Worm (Caenorhabditis elegans) whole organism, L1 larva: ENCODE data around the gene fbxa-74.
A peak's percentile ranks its signal among the peaks of the same experiment; 100 is the strongest.

Experiments
- C04F5.9 ChIP-seq: sonication (generic microtip); optimal IDR thresholded peaks from 2 replicates; lab custom pipeline; 2016; ENCODE audit warnings: missing genetic modification characterization, missing compliant biosample characterization
- C34B4.2 ChIP-seq: sonication (generic microtip); optimal IDR thresholded peaks from 2 replicates; lab custom pipeline; 2017; ENCODE audit warnings: mild to moderate bottlenecking, missing genetic modification characterization, missing compliant biosample characterization
- ceh-63 ChIP-seq: fragments of 200-800 bp; sonication (Bioruptor generic); optimal IDR thresholded peaks from 2 replicates; lab custom pipeline; 2018; ENCODE audit warnings: mild to moderate bottlenecking, missing genetic modification characterization, missing compliant biosample characterization
- ceh-88 ChIP-seq: fragments of 200-800 bp; sonication (Bioruptor generic); IDR thresholded peaks from 2 replicates; pipeline ENCODE4 v1.3.6; 2022; ENCODE audit warnings: missing genetic modification characterization, missing compliant biosample characterization
- ceh-90 ChIP-seq: sonication (generic microtip); optimal IDR thresholded peaks from 2 replicates; lab custom pipeline; 2016; ENCODE audit warnings: missing genetic modification characterization, missing compliant biosample characterization
- dpl-1 ChIP-seq, 3 experiments: fragments of 150-350 bp in 2 of 3; sonication (generic microtip) in 1 of 3; optimal IDR thresholded peaks; 2 replicates each; lab custom pipeline; 2014 to 2017; ENCODE audit warnings: missing biosample characterization in 3 of 3, missing genetic modification characterization in 3 of 3, missing genetic modification reagents in 3 of 3
- efl-1 ChIP-seq, 4 experiments: fragments of 150-350 bp; optimal IDR thresholded peaks in 3 of 4; peaks in 1 of 4; 1 replicate in 1 of 4; 2 replicates in 3 of 4; lab custom pipeline; 2014; ENCODE audit warnings: missing biosample characterization in 2 of 4, missing genetic modification characterization in 2 of 4, missing genetic modification reagents in 2 of 4
- egl-13 ChIP-seq: sonication (generic microtip); optimal IDR thresholded peaks from 2 replicates; lab custom pipeline; 2016; ENCODE audit warnings: missing genotype, missing genetic modification reagents, missing genetic modification characterization, missing compliant biosample characterization
- elt-2 ChIP-seq: sonication (generic microtip); optimal IDR thresholded peaks from 2 replicates; lab custom pipeline; 2016; ENCODE audit warnings: missing genetic modification characterization, mild to moderate bottlenecking, inconsistent platforms, missing compliant biosample characterization, missing genetic modification reagents
- elt-3 ChIP-seq, 6 experiments: fragments of 150-350 bp in 1 of 6; sonication (generic microtip); optimal IDR thresholded peaks; 2 replicates each; lab custom pipeline; 2017 to 2018; ENCODE audit warnings: missing biosample characterization in 6 of 6, missing genetic modification characterization in 6 of 6, inconsistent platforms in 1 of 6
- grh-1 ChIP-seq: fragments of 200-800 bp; sonication (Bioruptor generic); IDR thresholded peaks from 2 replicates; pipeline ENCODE4 v1.3.6; 2022; ENCODE audit warnings: missing genetic modification reagents, missing genetic modification characterization, missing compliant biosample characterization
- hlh-17 ChIP-seq: fragments of 200-800 bp; sonication (Bioruptor generic); optimal IDR thresholded peaks from 2 replicates; lab custom pipeline; 2018; ENCODE audit warnings: missing genetic modification characterization, mild to moderate bottlenecking, missing compliant biosample characterization, moderate library complexity, borderline replicate concordance
- hpl-2 ChIP-seq: fragments of 150-350 bp; optimal IDR thresholded peaks from 2 replicates; lab custom pipeline; 2014; ENCODE audit warnings: missing biosample characterization, missing genetic modification reagents, missing genetic modification characterization
- irx-1 ChIP-seq: sonication (generic microtip); optimal IDR thresholded peaks from 2 replicates; lab custom pipeline; 2016; ENCODE audit warnings: missing genetic modification characterization, missing compliant biosample characterization
- lin-39 ChIP-seq: fragments of 150-350 bp; optimal IDR thresholded peaks from 2 replicates; lab custom pipeline; 2014; ENCODE audit warnings: missing biosample characterization, missing genetic modification reagents, missing genetic modification characterization
- mab-9 ChIP-seq: fragments of 200-800 bp; sonication (Bioruptor generic); IDR thresholded peaks from 2 replicates; pipeline ENCODE4 v1.3.6; 2022; ENCODE audit warnings: missing genetic modification reagents, missing genetic modification characterization, missing compliant biosample characterization
- nhr-12 ChIP-seq: sonication (generic microtip); optimal IDR thresholded peaks from 2 replicates; lab custom pipeline; 2017; ENCODE audit warnings: missing biosample characterization, missing genetic modification characterization
- nhr-28 ChIP-seq: fragments of 150-350 bp; optimal IDR thresholded peaks from 2 replicates; lab custom pipeline; 2014; ENCODE audit warnings: missing biosample characterization, missing genetic modification characterization
- nhr-90 ChIP-seq: sonication (generic microtip); optimal IDR thresholded peaks from 2 replicates; lab custom pipeline; 2016; ENCODE audit warnings: mild to moderate bottlenecking, missing genetic modification characterization, missing compliant biosample characterization; ENCODE audit not compliant: poor library complexity
- pag-3 ChIP-seq: sonication (generic microtip); optimal IDR thresholded peaks from 2 replicates; lab custom pipeline; 2017; ENCODE audit warnings: missing genetic modification characterization, mild to moderate bottlenecking, missing compliant biosample characterization, antibody characterized with exemption, borderline replicate concordance; ENCODE audit not compliant: insufficient read depth
- snu-23 ChIP-seq: sonication (generic microtip); optimal IDR thresholded peaks from 2 replicates; lab custom pipeline; 2016; ENCODE audit warnings: missing genetic modification characterization, missing compliant biosample characterization
- sptf-1 ChIP-seq: fragments of 150-350 bp; optimal IDR thresholded peaks from 2 replicates; lab custom pipeline; 2014; ENCODE audit warnings: missing biosample characterization, missing genetic modification characterization
- sup-37 ChIP-seq: fragments of 200-800 bp; sonication (Bioruptor generic); optimal IDR thresholded peaks from 2 replicates; lab custom pipeline; 2018; ENCODE audit warnings: mild to moderate bottlenecking, missing genetic modification characterization, missing compliant biosample characterization
- swsn-7 ChIP-seq: sonication (generic microtip); optimal IDR thresholded peaks from 2 replicates; lab custom pipeline; 2016; ENCODE audit warnings: missing genetic modification characterization, missing compliant biosample characterization
- unc-98 ChIP-seq: fragments of 200-800 bp; sonication (Bioruptor generic); IDR thresholded peaks from 2 replicates; pipeline ENCODE4 v1.3.6; 2022; ENCODE audit warnings: missing genetic modification characterization, missing compliant biosample characterization
- vab-15 ChIP-seq: sonication (generic microtip); optimal IDR thresholded peaks from 2 replicates; lab custom pipeline; 2017; ENCODE audit warnings: missing genotype, mild to moderate bottlenecking, missing genetic modification characterization, missing compliant biosample characterization
- xbp-1 ChIP-seq: sonication (generic microtip); optimal IDR thresholded peaks from 2 replicates; lab custom pipeline; 2016; ENCODE audit warnings: missing genetic modification characterization, missing compliant biosample characterization
- ztf-4 ChIP-seq: fragments of 150-350 bp; optimal IDR thresholded peaks from 2 replicates; lab custom pipeline; 2014; ENCODE audit warnings: missing biosample characterization, missing genetic modification characterization

Gene fbxa-74

DNA sequence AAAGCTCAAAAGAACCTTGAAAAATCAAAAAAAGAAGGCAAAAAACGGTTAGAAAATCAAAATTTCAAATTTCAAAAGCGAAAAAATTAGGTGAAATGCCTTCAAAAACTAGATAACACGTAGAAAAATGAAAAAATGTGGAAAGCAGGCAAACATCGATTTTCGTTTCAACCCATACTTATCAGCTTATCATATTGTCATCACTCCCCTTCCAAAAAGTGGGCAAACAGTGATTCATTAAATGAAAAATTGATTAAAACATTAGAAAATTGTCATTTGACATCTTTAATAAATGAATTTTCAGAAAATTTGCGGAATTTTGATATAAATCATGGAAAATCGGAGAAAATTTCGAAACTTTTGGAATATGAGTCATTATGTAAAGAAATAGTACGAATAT, 37.8 kb downstream of the fbxa-74 start:
- TF ChIP-seq efl-1 (optimal IDR thresholded peaks at IDR 0.05; lab: Kevin White, UChicago) (no peak), efl-1 (GFP tag; optimal IDR thresholded peaks at IDR 0.05 in 1 of 2; lab: Kevin White, UChicago) (peak in 1 of 2 experiments; percentile 20), elt-2 (tag; lab: Kevin White, UChicago) (peak; percentile 28), sptf-1 (tag; lab: Kevin White, UChicago) (no peak)
- TF ChIP-seq, all 84 proteins: peak for 2

ce11 chrIII:1659763-1660162, 39.0 kb downstream of the fbxa-74 start, which contains the start of gene Y22D7AL.15:
TSS of gene Y22D7AL.15 (minus strand) at chrIII:1659863.
- TF ChIP-seq ceh-63 (GFP tag; lab: Kevin White, UChicago), result no peak
- no peak for TF ChIP-seq mab-9 (GFP tag; lab: Robert Waterston, UW)
- no peak for TF ChIP-seq nhr-28 (tag; lab: Kevin White, UChicago)
- TF ChIP-seq irx-1 (tag; lab: Kevin White, UChicago), result no peak

- TF ChIP-seq ztf-4 (tag; lab: Kevin White, UChicago), result no peak
- no peak for TF ChIP-seq grh-1
- no peak for TF ChIP-seq lin-39 (tag; lab: Kevin White, UChicago)
- TF ChIP-seq C34B4.2 (tag; lab: Kevin White, UChicago), result no peak
- no peak for TF ChIP-seq hpl-2 (GFP tag; lab: Kevin White, UChicago)
- TF ChIP-seq egl-13 (tag; lab: Kevin White, UChicago), result no peak
- TF ChIP-seq ceh-88 (GFP tag; lab: Robert Waterston, UW), result no peak
- TF ChIP-seq snu-23, result no peak
- no peak for TF ChIP-seq C04F5.9 (tag; lab: Kevin White, UChicago)
- TF ChIP-seq elt-2 (tag; lab: Kevin White, UChicago), result no peak
- no peak for TF ChIP-seq dpl-1 (GFP tag; optimal IDR thresholded peaks at IDR 0.05; lab: Kevin White, UChicago)
- no peak for TF ChIP-seq unc-98 (GFP tag; lab: Robert Waterston, UW)
- no peak for TF ChIP-seq elt-3 (tag; optimal IDR thresholded peaks at IDR 0.05; lab: Kevin White, UChicago)
- no peak for TF ChIP-seq sup-37 (GFP tag; lab: Kevin White, UChicago)
- TF ChIP-seq xbp-1 (tag; lab: Kevin White, UChicago), result no peak
- TF ChIP-seq vab-15 (tag; lab: Kevin White, UChicago), result no peak
- TF ChIP-seq pag-3 (tag; lab: Kevin White, UChicago), result no peak
- TF ChIP-seq ceh-90 (tag; lab: Kevin White, UChicago), result no peak
- TF ChIP-seq hlh-17 (GFP tag; lab: Kevin White, UChicago), result no peak
Measured at ce11 chrIII:1657380-1657779, 41.4 kb downstream of the fbxa-74 start, which contains the start of gene cht-4. TSS of gene cht-4 (minus strand) at chrIII:1657480.

DNA sequence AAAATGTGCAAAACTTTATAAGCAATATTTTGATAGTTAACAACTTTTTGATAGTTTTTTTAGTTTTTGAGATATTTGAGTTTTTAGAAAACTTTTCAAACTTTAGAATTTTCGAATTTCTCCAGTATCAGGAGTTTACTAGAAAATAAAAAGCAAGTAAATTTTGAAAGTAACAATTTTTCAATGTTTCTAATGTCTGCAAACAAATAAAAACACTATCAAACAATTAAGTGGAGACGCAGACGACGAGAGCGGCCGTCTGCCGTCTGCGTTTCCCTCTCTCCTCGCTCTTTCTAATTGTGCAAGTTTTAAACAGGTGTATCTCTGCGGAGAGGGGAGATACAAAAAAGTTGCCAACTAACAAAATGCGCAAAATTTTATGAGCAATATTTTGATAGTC, 45.9 kb downstream of the fbxa-74 start:
- TF ChIP-seq efl-1 (optimal IDR thresholded peaks at IDR 0.05; lab: Kevin White, UChicago) (no peak), efl-1 (GFP tag; optimal IDR thresholded peaks at IDR 0.05 in 1 of 2; lab: Kevin White, UChicago) (peak in 1 of 2 experiments; percentile 52), irx-1 (tag; lab: Kevin White, UChicago) (no peak)

- TF ChIP-seq nhr-12 (tag; lab: Kevin White, UChicago), result no peak
- no peak for TF ChIP-seq nhr-90 (tag; lab: Kevin White, UChicago)
- no peak for TF ChIP-seq swsn-7
Measured at ce11 chrIII:1652181-1652580, 46.6 kb downstream of the fbxa-74 start, which contains the start of gene Y22D7AL.1. TSS of gene Y22D7AL.1 (plus strand) at chrIII:1652481.
